Worm (Caenorhabditis elegans): Measurements from ENCODE around the gene dnj-11.

DNA sequence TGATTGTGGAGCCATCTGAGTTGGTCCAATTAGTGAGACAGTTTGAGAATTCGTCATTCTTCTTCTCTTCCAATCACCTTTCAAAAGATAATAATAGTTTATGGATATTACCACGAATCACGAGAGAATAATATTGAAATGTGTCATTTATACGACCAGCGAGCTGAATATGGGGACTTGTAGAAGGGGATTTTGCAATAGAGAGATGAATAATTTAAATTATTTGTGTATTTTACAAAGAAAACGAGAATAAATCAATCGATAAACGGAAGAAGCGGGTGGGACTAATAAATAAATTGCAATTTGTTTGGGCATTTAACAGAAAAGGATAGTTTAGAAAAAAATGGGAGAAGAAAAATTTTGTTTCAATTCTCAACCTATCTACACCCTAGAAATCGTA is 3.1 kb upstream of the dnj-11 start, which contains the start of gene odr-8:
- no peak for TF ChIP-seq pax-3 (tag; optimal IDR thresholded peaks at IDR 0.05)
- TF ChIP-seq fkh-4 (tag; optimal IDR thresholded peaks at IDR 0.05; ENCODE audit: borderline replicate concordance) = no peak
- TF ChIP-seq lin-13 (GFP tag; optimal IDR thresholded peaks at IDR 0.05) = no peak
- no peak for TF ChIP-seq hpl-2 (GFP tag; optimal IDR thresholded peaks at IDR 0.05)
- TF ChIP-seq nhr-77 (tag; optimal IDR thresholded peaks at IDR 0.05) = no peak
- no peak for TF ChIP-seq pqm-1 (tag; optimal IDR thresholded peaks at IDR 0.05)
- TF ChIP-seq fkh-10 (GFP tag; optimal IDR thresholded peaks at IDR 0.05) = no peak
